Fruit fly (Drosophila melanogaster) whole organism, adult: ENCODE results near the gene CG17600.

Experiments used
- Crg-1 ChIP-seq: fragments of 200-800 bp; sonication (Bioruptor generic); optimal IDR thresholded peaks from 2 replicates; lab custom pipeline; 2016; ENCODE audit warnings: missing biosample characterization, missing genetic modification characterization
- cnc ChIP-seq, 2 experiments: fragments of >200 bp; optimal IDR thresholded peaks; 2 replicates each; lab custom pipeline; 2017
- tj ChIP-seq: fragments of 200-800 bp; sonication (Bioruptor generic); optimal IDR thresholded peaks from 3 replicates; lab custom pipeline; 2017; ENCODE audit warnings: missing biosample characterization, mild to moderate bottlenecking, missing genetic modification characterization, moderate library complexity

- TF ChIP-seq Crg-1 (GFP tag; lab: Kevin White, UChicago) (no peak), tj (GFP tag; lab: Kevin White, UChicago) (no peak), cnc (optimal IDR thresholded peaks at IDR 0.05; lab: Kevin White, UChicago) (no peak)
These were observed 40.1 kb upstream of the CG17600 start for dm6 chrX:22474881-22475280.
